Worm (Caenorhabditis elegans) whole organism, L2 larva: Measurements from ENCODE around the gene sas-1.

ENCODE experiments used
- C34F6.9 ChIP-seq: fragments of 150-350 bp; optimal IDR thresholded peaks from 2 replicates; lab custom pipeline; 2014; ENCODE audit warnings: missing biosample characterization, missing genetic modification characterization
- F13H6.1 ChIP-seq: sonication (generic microtip); optimal IDR thresholded peaks from 2 replicates; lab custom pipeline; 2016; ENCODE audit warnings: missing genetic modification characterization, missing compliant biosample characterization
- R02D3.7 ChIP-seq: fragments of 150-350 bp; optimal IDR thresholded peaks from 2 replicates; lab custom pipeline; 2014; ENCODE audit warnings: missing biosample characterization, missing genetic modification characterization
- Y55F3AM.14 ChIP-seq: fragments of 200-800 bp; sonication (Bioruptor generic); optimal IDR thresholded peaks from 2 replicates; lab custom pipeline; 2018; ENCODE audit warnings: mild to moderate bottlenecking, missing genetic modification characterization, missing compliant biosample characterization
- alr-1 ChIP-seq: fragments of 150-350 bp; optimal IDR thresholded peaks from 2 replicates; lab custom pipeline; 2014; ENCODE audit warnings: missing biosample characterization, missing genetic modification characterization
- aly-2 ChIP-seq: fragments of 150-350 bp; optimal IDR thresholded peaks from 2 replicates; lab custom pipeline; 2014; ENCODE audit warnings: missing biosample characterization, missing genetic modification characterization
- ama-1 ChIP-seq: fragments of 150-350 bp; optimal IDR thresholded peaks from 2 replicates; lab custom pipeline; 2018; ENCODE audit warnings: inconsistent platforms
- blmp-1 ChIP-seq: sonication (generic microtip); optimal IDR thresholded peaks from 2 replicates; lab custom pipeline; 2017; ENCODE audit warnings: missing genetic modification characterization, mild to moderate bottlenecking, missing compliant biosample characterization, antibody characterized with exemption, moderate library complexity; ENCODE audit not compliant: insufficient read depth
- ceh-82 ChIP-seq: fragments of 150-350 bp; optimal IDR thresholded peaks from 2 replicates; lab custom pipeline; 2014; ENCODE audit warnings: missing biosample characterization, missing genetic modification characterization
- dmd-4 ChIP-seq: sonication (generic microtip); optimal IDR thresholded peaks from 2 replicates; lab custom pipeline; 2017; ENCODE audit warnings: missing biosample characterization, missing genetic modification characterization
- egl-27 ChIP-seq: sonication (generic microtip); optimal IDR thresholded peaks from 3 replicates; lab custom pipeline; 2017; ENCODE audit warnings: missing biosample characterization, missing genetic modification reagents, missing genetic modification characterization
- elt-1 ChIP-seq: fragments of 150-350 bp; optimal IDR thresholded peaks from 2 replicates; lab custom pipeline; 2014; ENCODE audit warnings: missing biosample characterization, missing genetic modification characterization
- elt-3 ChIP-seq: sonication (generic microtip); optimal IDR thresholded peaks from 2 replicates; lab custom pipeline; 2017; ENCODE audit warnings: missing biosample characterization, missing genetic modification characterization
- gmeb-1 ChIP-seq: fragments of 150-350 bp; optimal IDR thresholded peaks from 2 replicates; lab custom pipeline; 2014; ENCODE audit warnings: missing biosample characterization, missing genetic modification characterization
- lin-11 ChIP-seq: fragments of 150-350 bp; sonication (generic microtip); optimal IDR thresholded peaks from 2 replicates; lab custom pipeline; 2014; ENCODE audit warnings: missing biosample characterization, missing genetic modification characterization, inconsistent platforms, mixed read lengths
- lin-13 ChIP-seq: fragments of 150-350 bp; optimal IDR thresholded peaks from 2 replicates; lab custom pipeline; 2014; ENCODE audit warnings: missing biosample characterization, missing genetic modification reagents, missing genetic modification characterization
- lsy-2 ChIP-seq, 2 experiments: fragments of 150-350 bp in 1 of 2; sonication (generic microtip) in 1 of 2; optimal IDR thresholded peaks; 2 replicates each; lab custom pipeline; 2014 to 2017; ENCODE audit warnings: missing biosample characterization in 2 of 2, missing genetic modification characterization in 2 of 2
- mab-5 ChIP-seq: fragments of 150-350 bp; optimal IDR thresholded peaks from 2 replicates; lab custom pipeline; 2014; ENCODE audit warnings: missing biosample characterization, missing genetic modification characterization
- mbf-1 ChIP-seq: sonication (generic microtip); optimal IDR thresholded peaks from 2 replicates; lab custom pipeline; 2017; ENCODE audit warnings: missing biosample characterization, missing genetic modification characterization
- mdl-1 ChIP-seq, 2 experiments: fragments of 150-350 bp in 1 of 2; sonication (generic microtip) in 1 of 2; optimal IDR thresholded peaks; 2 replicates each; lab custom pipeline; 2017; ENCODE audit warnings: missing biosample characterization in 2 of 2, missing genetic modification characterization in 2 of 2
- nhr-10 ChIP-seq: sonication (generic microtip); optimal IDR thresholded peaks from 2 replicates; lab custom pipeline; 2017; ENCODE audit warnings: missing biosample characterization, missing genetic modification characterization
- nhr-11 ChIP-seq: fragments of 150-350 bp; optimal IDR thresholded peaks from 2 replicates; lab custom pipeline; 2014; ENCODE audit warnings: missing biosample characterization, missing genetic modification characterization
- nhr-12 ChIP-seq: fragments of 150-350 bp; optimal IDR thresholded peaks from 2 replicates; lab custom pipeline; 2014; ENCODE audit warnings: missing biosample characterization, missing genetic modification characterization
- nhr-21 ChIP-seq: fragments of 150-350 bp; optimal IDR thresholded peaks from 2 replicates; lab custom pipeline; 2014; ENCODE audit warnings: missing biosample characterization, missing genetic modification characterization
- nhr-23 ChIP-seq: fragments of 150-350 bp; optimal IDR thresholded peaks from 2 replicates; lab custom pipeline; 2014; ENCODE audit warnings: missing biosample characterization, missing genetic modification reagents, missing genetic modification characterization
- nhr-237 ChIP-seq: fragments of 150-350 bp; optimal IDR thresholded peaks from 2 replicates; lab custom pipeline; 2014; ENCODE audit warnings: missing biosample characterization, missing genetic modification characterization
- nhr-25 ChIP-seq: fragments of 150-350 bp; sonication (generic microtip); optimal IDR thresholded peaks from 3 replicates; lab custom pipeline; 2014; ENCODE audit warnings: missing biosample characterization, missing genetic modification characterization
- nhr-77 ChIP-seq: fragments of 150-350 bp; optimal IDR thresholded peaks from 2 replicates; lab custom pipeline; 2014; ENCODE audit warnings: missing biosample characterization, missing genetic modification characterization
- peb-1 ChIP-seq: fragments of 150-350 bp; optimal IDR thresholded peaks from 2 replicates; lab custom pipeline; 2014; ENCODE audit warnings: missing biosample characterization, missing genetic modification characterization
- skn-1 ChIP-seq: sonication (generic microtip); optimal IDR thresholded peaks from 2 replicates; lab custom pipeline; 2017; ENCODE audit warnings: missing biosample characterization, missing genetic modification characterization
- sma-9 ChIP-seq, 2 experiments: fragments of 150-350 bp in 1 of 2; sonication (generic microtip) in 1 of 2; optimal IDR thresholded peaks; 2 replicates each; lab custom pipeline; 2014 to 2016; ENCODE audit warnings: missing genetic modification characterization in 2 of 2, mild to moderate bottlenecking in 1 of 2, missing biosample characterization in 1 of 2, missing compliant biosample characterization in 1 of 2, missing genetic modification reagents in 1 of 2, moderate library complexity in 1 of 2
- snpc-4 ChIP-seq: fragments of 150-350 bp; optimal IDR thresholded peaks from 2 replicates; lab custom pipeline; 2014; ENCODE audit warnings: missing biosample characterization, missing genetic modification characterization
- unc-55 ChIP-seq: fragments of 150-350 bp; sonication (generic microtip); optimal IDR thresholded peaks from 3 replicates; lab custom pipeline; 2014; ENCODE audit warnings: missing biosample characterization, missing genetic modification reagents, missing genetic modification characterization
- ztf-1 ChIP-seq: fragments of 200-800 bp; sonication (Bioruptor generic); conservative IDR thresholded peaks from 2 replicates; pipeline ENCODE4 v1.3.6; 2022; ENCODE audit warnings: missing genetic modification characterization, missing compliant biosample characterization
- ztf-11 ChIP-seq: sonication (generic microtip); optimal IDR thresholded peaks from 2 replicates; lab custom pipeline; 2017; ENCODE audit warnings: missing biosample characterization, missing genetic modification characterization
- ztf-4 ChIP-seq: fragments of 150-350 bp; optimal IDR thresholded peaks from 2 replicates; lab custom pipeline; 2014; ENCODE audit warnings: missing biosample characterization, missing genetic modification characterization

The sas-1 gene

ce11 chrIII:12699194-12699593 is at the start of gene sas-1:
sas-1 (plus strand) TSS chrIII:12699494.
- no peak for TF ChIP-seq elt-3 (tag; lab: Kevin White, UChicago)
- no peak for TF ChIP-seq dmd-4 (tag; lab: Kevin White, UChicago)
- no peak for TF ChIP-seq nhr-77
- TF ChIP-seq ceh-82: no peak
- no peak for TF ChIP-seq ztf-11
- no peak for TF ChIP-seq elt-1 (tag; lab: Kevin White, UChicago)
- TF ChIP-seq alr-1 (tag; lab: Kevin White, UChicago): no peak
- no peak for TF ChIP-seq nhr-237 (tag; lab: Kevin White, UChicago)
- TF ChIP-seq C34F6.9 (tag; lab: Kevin White, UChicago): no peak
- TF ChIP-seq aly-2 (tag; lab: Kevin White, UChicago): no peak
- no peak for TF ChIP-seq nhr-23 (tag; lab: Kevin White, UChicago)
- no peak for TF ChIP-seq ztf-4 (tag; lab: Kevin White, UChicago)
- TF ChIP-seq nhr-10 (tag; lab: Kevin White, UChicago): no peak
- no peak for TF ChIP-seq mab-5
- no peak for TF ChIP-seq Y55F3AM.14
- no peak for TF ChIP-seq lin-11 (tag; lab: Kevin White, UChicago)
- TF ChIP-seq R02D3.7 (tag; lab: Kevin White, UChicago): no peak

- no peak for TF ChIP-seq mbf-1
- TF ChIP-seq mab-5: no peak
- no peak for TF ChIP-seq F13H6.1 (tag; lab: Kevin White, UChicago)
- no peak for TF ChIP-seq nhr-10 (tag; lab: Kevin White, UChicago)
- TF ChIP-seq egl-27 (tag; lab: Kevin White, UChicago): no peak
- no peak for TF ChIP-seq Y55F3AM.14
- TF ChIP-seq sma-9 (GFP tag; optimal IDR thresholded peaks at IDR 0.05; lab: Kevin White, UChicago): no peak
- no peak for TF ChIP-seq sma-9 (tag; optimal IDR thresholded peaks at IDR 0.05; lab: Kevin White, UChicago)
Measured at ce11 chrIII:12651946-12652345, 47.3 kb upstream of the sas-1 start.

- TF ChIP-seq ztf-1 (GFP tag; lab: Robert Waterston, UW): no peak
- no peak for TF ChIP-seq mab-5
- TF ChIP-seq egl-27 (tag; lab: Kevin White, UChicago): no peak
- TF ChIP-seq Y55F3AM.14: no peak
- no peak for TF ChIP-seq elt-1 (tag; lab: Kevin White, UChicago)
- no peak for TF ChIP-seq lsy-2 (tag; optimal IDR thresholded peaks at IDR 0.05; lab: Kevin White, UChicago)
- TF ChIP-seq ztf-11: no peak
- TF ChIP-seq nhr-25 (tag; lab: Kevin White, UChicago): no peak
Measured at ce11 chrIII:12652609-12653008, 46.7 kb upstream of the sas-1 start.

- no peak for TF ChIP-seq skn-1 (tag; lab: Kevin White, UChicago)
- TF ChIP-seq lin-13 (GFP tag; lab: Kevin White, UChicago): no peak
- TF ChIP-seq snpc-4 (tag; lab: Kevin White, UChicago): no peak
- no peak for TF ChIP-seq Y55F3AM.14
- no peak for TF ChIP-seq elt-3 (tag; lab: Kevin White, UChicago)
- TF ChIP-seq peb-1 (tag; lab: Kevin White, UChicago): no peak
- no peak for TF ChIP-seq egl-27 (tag; lab: Kevin White, UChicago)
- TF ChIP-seq ceh-82: no peak
- no peak for TF ChIP-seq unc-55 (GFP tag; lab: Kevin White, UChicago)
- no peak for TF ChIP-seq nhr-21
- TF ChIP-seq gmeb-1 (tag; lab: Kevin White, UChicago): no peak
- no peak for TF ChIP-seq blmp-1 (tag; lab: Kevin White, UChicago)
- no peak for TF ChIP-seq nhr-11 (tag; lab: Kevin White, UChicago)
- TF ChIP-seq lin-11 (tag; lab: Kevin White, UChicago): no peak
- no peak for TF ChIP-seq nhr-23 (tag; lab: Kevin White, UChicago)
- TF ChIP-seq aly-2 (tag; lab: Kevin White, UChicago): no peak
- no peak for TF ChIP-seq elt-1 (tag; lab: Kevin White, UChicago)
- TF ChIP-seq alr-1 (tag; lab: Kevin White, UChicago): no peak
- no peak for TF ChIP-seq nhr-12 (tag; lab: Kevin White, UChicago)
- TF ChIP-seq, all 48 proteins: peak for 0
Measured at ce11 chrIII:12658649-12659048, 40.6 kb upstream of the sas-1 start.

- TF ChIP-seq Y55F3AM.14: no peak
- no peak for TF ChIP-seq ama-1 (lab: Kevin White, UChicago)
- no peak for TF ChIP-seq peb-1 (tag; lab: Kevin White, UChicago)
- TF ChIP-seq nhr-21: no peak
- TF ChIP-seq unc-55 (GFP tag; lab: Kevin White, UChicago): no peak
- TF ChIP-seq mdl-1 (tag; optimal IDR thresholded peaks at IDR 0.05; lab: Kevin White, UChicago): no peak
- no peak for TF ChIP-seq nhr-11 (tag; lab: Kevin White, UChicago)
Measured at ce11 chrIII:12662186-12662585, 37.1 kb upstream of the sas-1 start, which contains the start of gene tpst-1. tpst-1 (minus strand) TSS chrIII:12662286.
